Fruit fly (Drosophila melanogaster) whole organism, embryonic: ENCODE measurements around the gene CG16965.

ENCODE experiments used
- CG10462 ChIP-seq: fragments of 200-800 bp; sonication (Bioruptor generic); optimal IDR thresholded peaks from 2 replicates; lab custom pipeline; 2016; ENCODE audit warnings: missing biosample characterization, missing genetic modification characterization
- CG17361 ChIP-seq: fragments of 200-800 bp; sonication (Bioruptor generic); IDR thresholded peaks from 3 replicates; pipeline ENCODE4 v1.3.6; 2022; ENCODE audit warnings: missing biosample characterization, missing genetic modification characterization
- CG33213 ChIP-seq: fragments of 200-800 bp; sonication (Bioruptor generic); optimal IDR thresholded peaks from 3 replicates; lab custom pipeline; 2016; ENCODE audit warnings: missing biosample characterization, missing genetic modification characterization
- cad ChIP-seq: fragments of >200 bp; optimal IDR thresholded peaks from 2 replicates; lab custom pipeline; 2017; ENCODE audit warnings: missing biosample characterization, missing genetic modification characterization
- crp ChIP-seq, 2 experiments: fragments of 200-800 bp; sonication (Bioruptor generic); optimal IDR thresholded peaks; 2 replicates in 1 of 2; 3 replicates in 1 of 2; lab custom pipeline; 2017; ENCODE audit warnings: missing biosample characterization in 2 of 2, missing genetic modification characterization in 2 of 2, mild to moderate bottlenecking in 1 of 2, moderate library complexity in 1 of 2
- gfzf ChIP-seq: fragments of 200-800 bp; sonication (Bioruptor generic); optimal IDR thresholded peaks from 2 replicates; lab custom pipeline; 2016; ENCODE audit warnings: missing biosample characterization, mild to moderate bottlenecking, missing genetic modification characterization, moderate library complexity
- knrl ChIP-seq: fragments of 200-800 bp; sonication (Bioruptor generic); IDR thresholded peaks from 3 replicates; pipeline ENCODE4 v1.3.6; 2022; ENCODE audit warnings: missing biosample characterization, missing genetic modification characterization; ENCODE audit not compliant: partially characterized antibody
- pzg ChIP-seq: fragments of 200-800 bp; sonication (Bioruptor generic); optimal IDR thresholded peaks from 3 replicates; lab custom pipeline; 2018; ENCODE audit warnings: missing biosample characterization, mild to moderate bottlenecking, missing genetic modification characterization, moderate library complexity
- vvl ChIP-seq: fragments of 200-800 bp; sonication (Bioruptor generic); IDR thresholded peaks from 2 replicates; pipeline ENCODE4 v1.3.6; 2022; ENCODE audit warnings: missing biosample characterization, missing genetic modification characterization

dm6 chr2L:12030552-12031131, 49.3 kb downstream of the CG16965 start:
- no peak for TF ChIP-seq gfzf
- no peak for TF ChIP-seq knrl (GFP tag; lab: Robert Waterston, UW)
- TF ChIP-seq CG17361 (GFP tag; lab: Robert Waterston, UW): no peak
- no peak for TF ChIP-seq cad (GFP tag; lab: Kevin White, UChicago)
- no peak for TF ChIP-seq vvl (GFP tag; lab: Robert Waterston, UW)
- TF ChIP-seq CG33213: no peak
- TF ChIP-seq pzg: no peak
- TF ChIP-seq CG10462 (GFP tag; lab: Kevin White, UChicago): no peak
- no peak for TF ChIP-seq crp (GFP tag; optimal IDR thresholded peaks at IDR 0.05; lab: Kevin White, UChicago)
